Worm (Caenorhabditis elegans) whole organism, late embryonic: ENCODE data around the gene F19C7.3.

Source experiments
- K09A11.1 ChIP-seq: sonication (generic microtip); optimal IDR thresholded peaks from 2 replicates; lab custom pipeline; 2017; ENCODE audit warnings: antibody characterized with exemption, mild to moderate bottlenecking, missing genetic modification characterization, missing compliant biosample characterization; ENCODE audit not compliant: insufficient read depth
- ceh-2 ChIP-seq: sonication (generic microtip); optimal IDR thresholded peaks from 2 replicates; lab custom pipeline; 2016; ENCODE audit warnings: missing genotype, missing genetic modification characterization, missing compliant biosample characterization
- ceh-22 ChIP-seq: sonication (generic microtip); optimal IDR thresholded peaks from 2 replicates; lab custom pipeline; 2017; ENCODE audit warnings: missing biosample characterization, missing genetic modification characterization
- ceh-45 ChIP-seq: fragments of 200-800 bp; sonication (Bioruptor generic); IDR thresholded peaks from 2 replicates; pipeline ENCODE4 v1.3.6; 2022; ENCODE audit warnings: missing genetic modification reagents, missing genetic modification characterization, missing compliant biosample characterization
- ets-4 ChIP-seq: sonication (generic microtip); optimal IDR thresholded peaks from 2 replicates; lab custom pipeline; 2016; ENCODE audit warnings: missing genetic modification characterization, missing compliant biosample characterization
- fax-1 ChIP-seq: sonication (generic microtip); optimal IDR thresholded peaks from 2 replicates; lab custom pipeline; 2016; ENCODE audit warnings: missing genotype, missing genetic modification characterization, missing compliant biosample characterization
- hlh-13 ChIP-seq: fragments of 200-800 bp; sonication (Bioruptor generic); optimal IDR thresholded peaks from 2 replicates; lab custom pipeline; 2018; ENCODE audit warnings: mild to moderate bottlenecking, missing genetic modification characterization, missing compliant biosample characterization
- hlh-30 ChIP-seq: sonication (generic microtip); optimal IDR thresholded peaks from 2 replicates; lab custom pipeline; 2017; ENCODE audit warnings: antibody characterized with exemption, missing genetic modification characterization, missing compliant biosample characterization; ENCODE audit not compliant: insufficient read depth
- hlh-8 ChIP-seq: sonication (generic microtip); optimal IDR thresholded peaks from 2 replicates; lab custom pipeline; 2016; ENCODE audit warnings: missing genotype, missing genetic modification characterization, missing compliant biosample characterization
- madf-2 ChIP-seq: sonication (generic microtip); optimal IDR thresholded peaks from 2 replicates; lab custom pipeline; 2017; ENCODE audit warnings: missing genetic modification characterization, missing compliant biosample characterization
- pax-1 ChIP-seq: fragments of 150-350 bp; optimal IDR thresholded peaks from 2 replicates; lab custom pipeline; 2014; ENCODE audit warnings: missing biosample characterization, missing genetic modification characterization

DNA sequence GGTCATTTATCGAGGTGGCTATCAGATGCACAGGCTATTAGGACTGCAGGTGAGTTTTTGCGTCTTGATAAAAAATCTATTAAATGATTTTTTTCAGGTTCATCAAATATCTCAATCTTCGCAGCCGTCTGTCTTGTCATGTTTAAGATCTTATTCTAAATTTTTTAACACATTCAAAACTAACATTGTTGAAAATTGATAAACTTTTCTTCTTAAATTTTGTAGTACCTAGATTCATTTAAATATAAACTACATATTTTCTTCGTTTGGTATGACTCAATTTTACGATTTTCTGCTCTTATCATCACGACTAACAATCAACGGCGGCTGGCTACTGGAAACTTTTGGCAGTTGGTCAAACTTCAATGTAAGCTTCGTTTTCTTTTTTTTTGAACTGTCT is 5.6 kb downstream of the F19C7.3 start, which contains the start of gene F19C7.4:
- TF ChIP-seq pax-1 (no peak), hlh-13 (GFP tag; lab: Kevin White, UChicago) (no peak), ets-4 (tag; lab: Kevin White, UChicago) (no peak), madf-2 (tag; lab: Kevin White, UChicago) (no peak), K09A11.1 (tag; lab: Kevin White, UChicago) (no peak), fax-1 (no peak), hlh-30 (tag; lab: Kevin White, UChicago) (no peak), ceh-22 (tag; lab: Kevin White, UChicago) (no peak), ceh-2 (tag; lab: Kevin White, UChicago) (no peak), ceh-45 (no peak), hlh-8 (tag; lab: Kevin White, UChicago) (no peak)
